Worm (Caenorhabditis elegans): ENCODE measurements around the gene acr-2.

The acr-2 gene

DNA sequence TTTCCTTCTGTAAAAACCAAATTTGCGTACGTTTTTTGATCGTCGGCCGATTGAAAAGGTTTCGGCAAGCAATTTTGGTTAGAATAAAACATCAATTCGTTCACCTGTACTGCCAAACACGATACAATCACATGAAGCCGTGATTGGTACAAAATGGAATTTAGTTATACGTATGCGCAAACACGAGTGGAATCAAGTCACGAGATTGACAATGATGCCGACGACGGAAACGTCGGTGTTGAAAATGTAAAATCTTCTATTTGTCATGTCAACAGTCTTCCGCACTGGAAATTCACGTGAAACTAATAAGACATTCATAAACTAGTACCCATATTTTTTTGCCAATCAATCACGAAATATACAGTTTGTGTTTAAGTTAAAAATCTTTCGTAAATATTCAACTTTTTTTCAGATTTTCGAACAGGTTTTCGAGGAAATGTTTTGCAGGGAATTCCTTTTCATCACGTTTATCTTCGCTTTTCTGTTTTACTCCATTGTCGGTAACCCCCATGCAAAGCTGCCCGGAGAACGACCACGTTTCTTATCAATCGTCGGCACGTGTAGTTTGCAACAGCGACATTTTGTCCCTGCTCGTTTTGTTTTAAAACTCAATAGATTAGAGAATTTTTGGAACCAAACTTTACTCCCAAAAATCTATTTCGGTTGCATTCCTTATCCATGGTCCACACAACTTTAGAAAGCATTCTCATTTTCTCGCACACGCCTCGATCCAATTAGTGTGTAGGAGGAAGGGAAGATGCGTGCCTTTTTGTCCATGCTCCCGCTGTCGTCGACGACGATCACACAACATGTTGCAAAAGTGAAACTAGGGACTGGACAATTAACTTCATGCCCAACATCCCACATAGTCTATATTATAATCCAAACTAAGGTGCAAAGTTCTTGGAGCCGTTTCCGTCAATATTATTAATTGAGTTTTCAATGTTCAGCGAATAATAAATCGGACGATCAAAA, 37.0 kb downstream of the acr-2 start:
- TF ChIP-seq nhr-76 (tag; optimal IDR thresholded peaks at IDR 0.05), result no peak
- no peak for TF ChIP-seq tbx-8 (GFP tag; optimal IDR thresholded peaks at IDR 0.05)
- no peak for TF ChIP-seq pha-4 (tag; optimal IDR thresholded peaks at IDR 0.05)
- no peak for TF ChIP-seq ceh-39 (tag; optimal IDR thresholded peaks at IDR 0.05)
- TF ChIP-seq sptf-1 (tag; optimal IDR thresholded peaks at IDR 0.05), result no peak
- no peak for TF ChIP-seq elt-1 (tag; optimal IDR thresholded peaks at IDR 0.05; ENCODE audit: borderline replicate concordance, insufficient read depth)
- TF ChIP-seq ces-1 (GFP tag; optimal IDR thresholded peaks at IDR 0.05), result peak; percentile 70

DNA sequence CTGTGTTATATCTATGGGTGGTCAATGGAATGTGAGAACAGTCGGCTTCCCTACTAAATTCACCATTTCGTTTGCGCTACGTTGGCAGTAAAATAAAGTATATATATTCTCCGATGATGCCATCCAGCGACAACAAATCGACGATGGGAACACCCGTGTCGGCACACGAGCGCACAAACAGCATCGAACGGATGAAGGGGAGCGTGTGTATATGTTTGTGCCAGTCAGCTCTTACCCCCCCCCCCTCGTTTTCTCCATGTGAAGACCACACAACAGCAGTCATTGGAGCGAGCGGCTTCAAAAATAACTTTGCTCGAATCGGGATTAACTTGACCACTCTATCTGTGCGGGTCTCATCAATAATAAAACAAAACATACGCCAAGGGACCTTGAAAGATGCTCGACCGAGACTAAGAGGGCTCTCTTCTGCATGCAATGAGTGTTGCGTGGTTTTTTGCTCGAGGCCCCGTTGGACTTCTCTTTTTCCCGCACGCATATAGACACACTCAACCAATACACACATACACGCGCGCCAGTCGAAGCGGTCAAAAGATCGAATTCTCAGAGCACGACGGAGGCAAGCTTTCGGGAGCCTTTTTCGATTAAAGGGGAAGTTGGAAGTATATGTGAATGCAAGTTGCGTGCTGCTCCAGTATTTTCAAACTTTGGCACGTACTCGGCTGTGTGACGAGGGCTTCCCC, 38.1 kb downstream of the acr-2 start:
- TF ChIP-seq hlh-1 (tag; optimal IDR thresholded peaks at IDR 0.05) (no peak), nhr-28 (tag; optimal IDR thresholded peaks at IDR 0.05) (no peak), lsy-2 (tag; optimal IDR thresholded peaks at IDR 0.05) (no peak), snpc-4 (tag; optimal IDR thresholded peaks at IDR 0.05) (no peak), unc-62 (GFP tag; optimal IDR thresholded peaks at IDR 0.05) (no peak)

DNA sequence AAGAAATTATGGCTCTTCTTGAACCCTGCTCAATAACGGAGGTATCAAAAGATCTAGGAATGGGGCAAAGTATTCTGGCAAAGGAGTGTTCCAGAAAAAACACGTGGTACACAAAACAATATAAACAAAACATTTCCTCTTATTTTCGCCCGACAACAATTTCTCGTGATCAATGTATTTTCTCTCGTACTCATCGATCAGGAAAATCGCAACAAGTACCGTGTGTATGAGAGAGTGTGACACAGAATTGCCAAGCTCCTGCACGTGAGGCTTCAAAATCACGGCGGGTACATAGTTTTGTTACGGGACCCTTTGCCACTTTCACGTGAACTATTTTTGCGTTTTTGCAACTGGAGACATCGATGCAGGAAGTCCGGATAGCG, 38.6 kb downstream of the acr-2 start:
- TF ChIP-seq blmp-1 (tag; optimal IDR thresholded peaks at IDR 0.05), result no peak
- TF ChIP-seq mep-1 (tag; optimal IDR thresholded peaks at IDR 0.05), result no peak
- no peak for TF ChIP-seq ztf-11 (tag; optimal IDR thresholded peaks at IDR 0.05)
- TF ChIP-seq nhr-237 (tag; optimal IDR thresholded peaks at IDR 0.05), result no peak
- no peak for TF ChIP-seq hlh-1 (tag; optimal IDR thresholded peaks at IDR 0.05)
- TF ChIP-seq nhr-2 (tag; optimal IDR thresholded peaks at IDR 0.05), result no peak
- TF ChIP-seq bed-3 (GFP tag; optimal IDR thresholded peaks at IDR 0.05), result no peak
- no peak for TF ChIP-seq tbx-8 (GFP tag; optimal IDR thresholded peaks at IDR 0.05)
- TF ChIP-seq drap-1 (GFP tag; optimal IDR thresholded peaks at IDR 0.05), result no peak
- TF ChIP-seq flh-1 (GFP tag; optimal IDR thresholded peaks at IDR 0.05), result no peak
- no peak for TF ChIP-seq unc-120 (tag; optimal IDR thresholded peaks at IDR 0.05; ENCODE audit: poor library complexity, severe bottlenecking)
- TF ChIP-seq snpc-4 (tag; optimal IDR thresholded peaks at IDR 0.05), result no peak
- no peak for TF ChIP-seq ham-2 (GFP tag; optimal IDR thresholded peaks at IDR 0.05)

DNA sequence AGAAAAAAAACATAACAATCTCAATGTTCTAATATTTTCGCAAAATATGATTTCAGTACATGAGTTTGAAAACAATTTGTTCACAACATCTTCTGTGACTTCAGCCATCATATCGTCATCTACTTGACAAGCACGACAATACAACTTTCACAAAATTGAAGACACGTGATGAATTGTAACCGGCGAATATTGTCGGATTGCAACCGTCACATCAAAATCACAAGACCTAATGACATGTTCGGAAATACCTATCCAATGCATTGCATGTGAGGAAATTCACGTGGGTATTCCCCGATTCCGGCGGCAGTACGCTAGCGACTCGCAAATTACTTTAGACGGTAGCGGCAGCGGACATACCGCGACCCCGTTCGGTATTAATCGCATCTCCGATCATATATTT, 39.2 kb downstream of the acr-2 start:
- no peak for TF ChIP-seq lin-13 (tag; optimal IDR thresholded peaks at IDR 0.05)
- peak; percentile 52 for TF ChIP-seq unc-62 (GFP tag; optimal IDR thresholded peaks at IDR 0.05)

DNA sequence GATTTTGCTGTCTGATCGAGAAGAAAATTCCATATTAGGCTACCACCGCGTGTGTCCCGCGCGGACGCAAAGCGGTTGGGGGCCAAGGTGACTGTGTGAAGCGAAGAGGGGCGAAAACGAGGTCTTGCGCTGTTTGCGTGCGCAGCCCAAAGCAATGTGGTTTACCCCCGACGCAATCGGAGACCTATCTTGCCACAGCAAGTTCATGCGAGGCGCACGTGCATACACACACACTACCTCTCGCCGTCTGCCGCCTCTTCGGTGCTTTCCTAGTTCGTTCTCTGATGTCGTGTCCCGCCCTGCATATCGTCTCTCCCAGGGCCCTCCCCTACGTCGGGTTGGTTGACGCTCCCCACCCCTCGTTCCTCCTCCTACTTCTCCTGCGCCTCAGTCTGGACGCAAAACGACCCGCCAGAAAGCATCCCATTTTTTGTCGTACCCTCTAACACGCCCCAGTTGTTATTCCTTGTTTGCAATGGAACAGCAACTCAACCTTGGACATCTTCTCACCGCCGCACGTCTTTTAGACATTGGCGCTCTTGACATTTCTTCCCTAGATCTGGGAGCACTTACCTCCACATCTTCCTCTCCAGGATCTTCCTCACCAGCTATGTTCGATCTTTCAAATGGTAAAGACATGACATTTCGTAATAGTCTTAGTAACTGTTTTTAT, 39.8 kb downstream of the acr-2 start, which contains the start of gene mdl-1:
Gene mdl-1 (plus strand): TSS at position 341 of the 673 bp plus-strand sequence.
- TF ChIP-seq unc-62 (GFP tag; optimal IDR thresholded peaks at IDR 0.05) (peak; percentile 51), unc-39 (tag; optimal IDR thresholded peaks at IDR 0.05) (peak; percentile 81), ztf-11 (tag; optimal IDR thresholded peaks at IDR 0.05) (peak; percentile 76), ces-1 (GFP tag; optimal IDR thresholded peaks at IDR 0.05) (peak; percentile 39), sptf-1 (tag; optimal IDR thresholded peaks at IDR 0.05) (peak; percentile 89), mep-1 (tag; optimal IDR thresholded peaks at IDR 0.05) (peak; percentile 35), M03D4.4 (tag; optimal IDR thresholded peaks at IDR 0.05) (peak; percentile 56), nhr-76 (tag; optimal IDR thresholded peaks at IDR 0.05) (peak; percentile 61), zip-8 (tag; optimal IDR thresholded peaks at IDR 0.05) (peak; percentile 38), nhr-237 (tag; optimal IDR thresholded peaks at IDR 0.05) (peak; percentile 64), flh-1 (GFP tag; optimal IDR thresholded peaks at IDR 0.05) (no peak), elt-1 (tag; optimal IDR thresholded peaks at IDR 0.05; ENCODE audit: borderline replicate concordance, insufficient read depth) (peak; percentile 81), nhr-2 (tag; optimal IDR thresholded peaks at IDR 0.05) (peak; percentile 48), nhr-12 (tag; optimal IDR thresholded peaks at IDR 0.05) (no peak), ceh-43 (GFP tag; optimal IDR thresholded peaks at IDR 0.05) (peak; percentile 60), ham-2 (GFP tag; optimal IDR thresholded peaks at IDR 0.05) (peak; percentile 100), lin-32 (GFP tag; optimal IDR thresholded peaks at IDR 0.05) (no peak), blmp-1 (tag; optimal IDR thresholded peaks at IDR 0.05) (peak; percentile 11), mls-2 (tag; optimal IDR thresholded peaks at IDR 0.05) (peak; percentile 82), lsy-2 (tag; optimal IDR thresholded peaks at IDR 0.05) (peak; percentile 51), lin-13 (tag; optimal IDR thresholded peaks at IDR 0.05) (peak; percentile 72), drap-1 (GFP tag; optimal IDR thresholded peaks at IDR 0.05) (peak; percentile 76), snpc-4 (tag; optimal IDR thresholded peaks at IDR 0.05) (no peak), bed-3 (GFP tag; optimal IDR thresholded peaks at IDR 0.05) (peak; percentile 46), unc-120 (tag; optimal IDR thresholded peaks at IDR 0.05; ENCODE audit: poor library complexity, severe bottlenecking) (peak; percentile 80), pha-4 (tag; optimal IDR thresholded peaks at IDR 0.05) (peak; percentile 98), tbx-8 (GFP tag; optimal IDR thresholded peaks at IDR 0.05) (peak; percentile 65), elt-3 (tag; optimal IDR thresholded peaks at IDR 0.05) (peak; percentile 65), hlh-1 (tag; optimal IDR thresholded peaks at IDR 0.05) (peak; percentile 23), mab-5 (tag; optimal IDR thresholded peaks at IDR 0.05) (no peak), ceh-83 (GFP tag; optimal IDR thresholded peaks at IDR 0.05) (peak; percentile 67), ceh-39 (tag; optimal IDR thresholded peaks at IDR 0.05) (no peak), nhr-28 (tag; optimal IDR thresholded peaks at IDR 0.05) (no peak)
